Fruit fly (Drosophila melanogaster) whole organism, embryonic: ENCODE data around the gene CG9133.

Experiments
- Awh ChIP-seq: fragments of 200-800 bp; sonication (Bioruptor generic); IDR thresholded peaks from 2 replicates; pipeline ENCODE4, ENCODE4 v1.3.6; 2022; ENCODE audit warnings: missing biosample characterization, missing genetic modification characterization
- Bgb ChIP-seq: fragments of 200-800 bp; sonication (Bioruptor generic); IDR thresholded peaks from 2 replicates; pipeline ENCODE4 v1.3.6; 2022; ENCODE audit warnings: missing biosample characterization, missing genetic modification characterization; ENCODE audit not compliant: partially characterized antibody
- CG1024 ChIP-seq: fragments of 200-800 bp; sonication (Bioruptor generic); IDR thresholded peaks from 2 replicates; pipeline ENCODE4 v1.3.6; 2022; ENCODE audit warnings: missing biosample characterization, missing genetic modification characterization
- CG11085 ChIP-seq: fragments of 200-800 bp; sonication (Bioruptor generic); IDR thresholded peaks from 2 replicates; pipeline ENCODE4 v1.3.6; 2022; ENCODE audit warnings: missing biosample characterization, missing genetic modification characterization
- CG11560 ChIP-seq: fragments of 200-800 bp; sonication (Bioruptor generic); IDR thresholded peaks from 3 replicates; pipeline ENCODE4 v1.3.6; 2022; ENCODE audit warnings: missing biosample characterization, missing genetic modification characterization
- CG12942 ChIP-seq: fragments of 200-800 bp; sonication (Bioruptor generic); optimal IDR thresholded peaks from 3 replicates; lab custom pipeline; 2016; ENCODE audit warnings: missing biosample characterization, missing genetic modification characterization
- CG13296 ChIP-seq: fragments of 200-800 bp; sonication (Bioruptor generic); optimal IDR thresholded peaks from 3 replicates; lab custom pipeline; 2018; ENCODE audit warnings: missing biosample characterization, mild to moderate bottlenecking, missing genetic modification characterization
- CG14014 ChIP-seq: fragments of 200-800 bp; sonication (Bioruptor generic); IDR thresholded peaks from 2 replicates; pipeline ENCODE4 v1.3.6; 2022; ENCODE audit warnings: missing biosample characterization, missing genetic modification characterization
- CG14667 ChIP-seq: fragments of 200-800 bp; sonication (Bioruptor generic); IDR thresholded peaks from 2 replicates; pipeline ENCODE4 v1.3.6; 2022; ENCODE audit warnings: missing biosample characterization, missing genetic modification characterization
- CG15601 ChIP-seq: fragments of 200-800 bp; sonication (Bioruptor generic); optimal IDR thresholded peaks from 3 replicates; lab custom pipeline; 2019; ENCODE audit warnings: missing biosample characterization, mild to moderate bottlenecking, missing genetic modification characterization, moderate library complexity
- CG17328 ChIP-seq: fragments of 200-800 bp; sonication (Bioruptor generic); IDR thresholded peaks from 2 replicates; pipeline ENCODE4 v1.3.6; 2022; ENCODE audit warnings: missing biosample characterization, missing genetic modification characterization
- CG2129 ChIP-seq: fragments of 200-800 bp; sonication (Bioruptor generic); IDR thresholded peaks from 2 replicates; pipeline ENCODE4 v1.3.6; 2022; ENCODE audit warnings: missing biosample characterization, missing genetic modification characterization; ENCODE audit not compliant: partially characterized antibody
- CG30431 ChIP-seq: fragments of 200-800 bp; sonication (Bioruptor generic); optimal IDR thresholded peaks from 2 replicates; lab custom pipeline; 2017; ENCODE audit warnings: missing biosample characterization, missing genetic modification characterization
- CG3065 ChIP-seq: fragments of 200-800 bp; sonication (Bioruptor generic); optimal IDR thresholded peaks from 2 replicates; lab custom pipeline; 2016; ENCODE audit warnings: missing biosample characterization, missing genetic modification characterization
- CG31441 ChIP-seq: fragments of 200-800 bp; sonication (Bioruptor generic); IDR thresholded peaks from 2 replicates; pipeline ENCODE4 v1.3.6; 2022; ENCODE audit warnings: missing biosample characterization, missing genetic modification characterization
- CG32772 ChIP-seq: fragments of 200-800 bp; sonication (Bioruptor generic); IDR thresholded peaks from 2 replicates; pipeline ENCODE4 v1.3.6; 2022; ENCODE audit warnings: missing biosample characterization, missing genetic modification characterization
- CG34224 ChIP-seq: fragments of 200-800 bp; sonication (Bioruptor generic); IDR thresholded peaks from 3 replicates; pipeline ENCODE4 v1.3.6; 2022; ENCODE audit warnings: missing biosample characterization, missing genetic modification characterization; ENCODE audit not compliant: partially characterized antibody
- CG3847 ChIP-seq: fragments of 200-800 bp; sonication (Bioruptor generic); IDR thresholded peaks from 2 replicates; pipeline ENCODE4 v1.3.6; 2022; ENCODE audit warnings: missing biosample characterization, missing genetic modification characterization
- CG7556 ChIP-seq: fragments of 200-800 bp; sonication (Bioruptor generic); optimal IDR thresholded peaks from 2 replicates; lab custom pipeline; 2017; ENCODE audit warnings: missing biosample characterization, mild to moderate bottlenecking, missing genetic modification characterization
- CG8765 ChIP-seq: fragments of 200-800 bp; sonication (Bioruptor generic); IDR thresholded peaks from 2 replicates; pipeline ENCODE4 v1.3.6; 2022; ENCODE audit warnings: missing biosample characterization, missing genetic modification characterization
- Dek ChIP-seq: fragments of 200-800 bp; sonication (Bioruptor generic); optimal IDR thresholded peaks from 3 replicates; lab custom pipeline; 2019; ENCODE audit warnings: missing biosample characterization, mild to moderate bottlenecking, missing genetic modification characterization, moderate library complexity
- Dref ChIP-seq: fragments of 200-800 bp; sonication (Bioruptor generic); IDR thresholded peaks from 2 replicates; pipeline ENCODE4 v1.3.6; 2022; ENCODE audit warnings: missing biosample characterization, missing genetic modification characterization
- E2f1 ChIP-seq: fragments of 200-800 bp; sonication (Bioruptor generic); IDR thresholded peaks from 2 replicates; pipeline ENCODE4 v1.3.6; 2022; ENCODE audit warnings: missing biosample characterization, missing genetic modification characterization
- Eip74EF ChIP-seq, 2 experiments: fragments of 200-800 bp in 1 of 2; fragments of >200 bp in 1 of 2; sonication (Bioruptor generic) in 1 of 2; optimal IDR thresholded peaks; 2 replicates each; lab custom pipeline; 2017 to 2019; ENCODE audit warnings: missing biosample characterization in 2 of 2, missing genetic modification characterization in 2 of 2, mild to moderate bottlenecking in 1 of 2, moderate library complexity in 1 of 2
- Hr39 ChIP-seq: fragments of >200 bp; optimal IDR thresholded peaks from 2 replicates; lab custom pipeline; 2017
- Lpt ChIP-seq: fragments of >200 bp; optimal IDR thresholded peaks from 2 replicates; lab custom pipeline; 2018; ENCODE audit warnings: missing biosample characterization, missing genetic modification characterization
- Myb ChIP-seq: fragments of 200-800 bp; sonication (Bioruptor generic); optimal IDR thresholded peaks from 2 replicates; lab custom pipeline; 2016; ENCODE audit warnings: missing biosample characterization, missing genetic modification characterization
- NC2β ChIP-seq: fragments of 200-800 bp; sonication (Bioruptor generic); optimal IDR thresholded peaks from 2 replicates; lab custom pipeline; 2016; ENCODE audit warnings: missing biosample characterization, missing genetic modification characterization
- Opbp ChIP-seq: fragments of 200-800 bp; sonication (Bioruptor generic); IDR thresholded peaks from 3 replicates; pipeline ENCODE4 v1.3.6; 2022; ENCODE audit warnings: missing biosample characterization, missing genetic modification characterization; ENCODE audit not compliant: partially characterized antibody
- Rx ChIP-seq: fragments of 200-800 bp; sonication (Bioruptor generic); IDR thresholded peaks from 2 replicates; pipeline ENCODE4 v1.3.6; 2022; ENCODE audit warnings: missing biosample characterization, missing genetic modification characterization
- Side ChIP-seq: fragments of 200-800 bp; sonication (Bioruptor generic); optimal IDR thresholded peaks from 2 replicates; lab custom pipeline; 2016; ENCODE audit warnings: missing biosample characterization, missing genetic modification characterization
- Trl ChIP-seq, 3 experiments: fragments of >200 bp in 2 of 3; fragments of 200-800 bp in 1 of 3; sonication (Bioruptor generic) in 1 of 3; optimal IDR thresholded peaks; 2 replicates in 1 of 3; 3 replicates in 2 of 3; lab custom pipeline; 2016 to 2017; ENCODE audit warnings: missing biosample characterization in 1 of 3, missing genetic modification characterization in 1 of 3
- bcd ChIP-seq: fragments of 200-800 bp; sonication (Bioruptor generic); optimal IDR thresholded peaks from 2 replicates; lab custom pipeline; 2017; ENCODE audit warnings: missing biosample characterization, mild to moderate bottlenecking, missing genetic modification characterization
- bsh ChIP-seq, 2 experiments: fragments of 200-800 bp; sonication (Bioruptor generic); optimal IDR thresholded peaks; 2 replicates each; lab custom pipeline; 2017 to 2018; ENCODE audit warnings: mild to moderate bottlenecking in 2 of 2, missing biosample characterization in 2 of 2, missing genetic modification characterization in 2 of 2, moderate library complexity in 1 of 2
- caup ChIP-seq: fragments of 200-800 bp; sonication (Bioruptor generic); optimal IDR thresholded peaks from 3 replicates; lab custom pipeline; 2017; ENCODE audit warnings: missing biosample characterization, mild to moderate bottlenecking, missing genetic modification characterization, moderate library complexity; ENCODE audit not compliant: severe bottlenecking
- chinmo ChIP-seq: fragments of 200-800 bp; sonication (Bioruptor generic); IDR thresholded peaks from 4 replicates; pipeline ENCODE4 v1.3.6; 2022; ENCODE audit warnings: missing biosample characterization, missing genetic modification characterization; ENCODE audit not compliant: partially characterized antibody
- crp ChIP-seq, 2 experiments: fragments of 200-800 bp; sonication (Bioruptor generic); optimal IDR thresholded peaks; 2 replicates in 1 of 2; 3 replicates in 1 of 2; lab custom pipeline; 2017; ENCODE audit warnings: missing biosample characterization in 2 of 2, missing genetic modification characterization in 2 of 2, mild to moderate bottlenecking in 1 of 2, moderate library complexity in 1 of 2
- cwo ChIP-seq: fragments of 200-800 bp; sonication (Bioruptor generic); optimal IDR thresholded peaks from 3 replicates; lab custom pipeline; 2017; ENCODE audit warnings: missing biosample characterization, missing genetic modification characterization, mild to moderate bottlenecking, moderate library complexity, missing genetic modification reagents
- dmrt11E ChIP-seq: fragments of 200-800 bp; sonication (Bioruptor generic); optimal IDR thresholded peaks from 3 replicates; lab custom pipeline; 2018; ENCODE audit warnings: missing biosample characterization, mild to moderate bottlenecking, missing genetic modification characterization, moderate library complexity
- inv ChIP-seq: fragments of 200-800 bp; sonication (Bioruptor generic); IDR thresholded peaks from 2 replicates; pipeline ENCODE4 v1.3.6; 2022; ENCODE audit warnings: missing biosample characterization, missing genetic modification characterization; ENCODE audit not compliant: partially characterized antibody
- maf-S ChIP-seq: fragments of 200-800 bp; sonication (Bioruptor generic); optimal IDR thresholded peaks from 2 replicates; lab custom pipeline; 2016; ENCODE audit warnings: missing biosample characterization, missing genetic modification characterization
- nerfin-1 ChIP-seq: fragments of 200-800 bp; sonication (Bioruptor generic); optimal IDR thresholded peaks from 3 replicates; lab custom pipeline; 2019; ENCODE audit warnings: missing biosample characterization, mild to moderate bottlenecking, missing genetic modification characterization, moderate library complexity
- salm ChIP-seq: fragments of 200-800 bp; sonication (Bioruptor generic); optimal IDR thresholded peaks from 2 replicates; lab custom pipeline; 2018; ENCODE audit warnings: missing biosample characterization, mild to moderate bottlenecking, missing genetic modification characterization
- sna ChIP-seq: fragments of 200-800 bp; sonication (Bioruptor generic); IDR thresholded peaks from 2 replicates; pipeline ENCODE4 v1.3.6; 2022; ENCODE audit warnings: missing biosample characterization, missing genetic modification characterization; ENCODE audit not compliant: partially characterized antibody
- tup ChIP-seq: fragments of 200-800 bp; sonication (Bioruptor generic); optimal IDR thresholded peaks from 2 replicates; lab custom pipeline; 2016; ENCODE audit warnings: missing biosample characterization, mild to moderate bottlenecking, missing genetic modification characterization, moderate library complexity
- z ChIP-seq: fragments of 200-800 bp; sonication (Bioruptor generic); IDR thresholded peaks from 3 replicates; pipeline ENCODE4 v1.3.6; 2022; ENCODE audit warnings: missing biosample characterization, missing genetic modification characterization
- zen ChIP-seq: fragments of 200-800 bp; sonication (Bioruptor generic); optimal IDR thresholded peaks from 3 replicates; lab custom pipeline; 2018; ENCODE audit warnings: missing biosample characterization, mild to moderate bottlenecking, missing genetic modification characterization, moderate library complexity
- zf30C ChIP-seq: fragments of 200-800 bp; sonication (Bioruptor generic); optimal IDR thresholded peaks from 3 replicates; lab custom pipeline; 2018; ENCODE audit warnings: missing biosample characterization, mild to moderate bottlenecking, missing genetic modification characterization

CG9133 gene

DNA sequence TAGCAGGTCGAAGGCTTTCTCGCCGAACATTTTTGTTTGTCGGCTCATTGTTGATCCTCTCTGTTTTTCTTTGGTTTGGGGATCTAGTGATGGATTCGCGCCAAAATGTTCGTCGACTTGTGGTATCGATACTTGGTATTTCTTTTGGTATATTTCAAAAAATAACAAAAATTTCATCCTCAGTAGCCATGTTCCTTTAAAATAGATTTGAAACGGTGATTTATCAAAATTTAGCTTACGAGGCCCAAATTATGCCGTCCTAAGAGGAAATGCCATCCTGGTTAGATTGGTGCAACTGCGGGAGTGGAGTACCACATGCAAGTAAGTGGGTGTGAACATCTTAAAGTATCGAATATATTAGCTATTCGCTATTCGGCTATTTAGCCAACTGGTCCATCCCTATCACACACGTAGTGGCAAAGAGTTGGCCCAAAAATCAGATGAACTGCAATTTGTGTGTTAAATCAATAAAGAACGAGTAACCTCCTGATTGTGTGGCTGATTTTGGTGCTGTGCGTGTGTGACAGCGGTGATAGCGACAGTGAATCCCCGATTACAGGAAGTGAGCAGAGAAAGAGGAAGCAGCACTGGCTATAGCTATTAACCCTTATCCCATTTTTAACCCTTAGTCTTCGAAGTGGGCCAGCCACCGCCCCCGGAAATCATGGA, 4.1 kb upstream of the CG9133 start, which contains the start of the genes Psf1 and Sac1:
TSS of gene Psf1 (minus strand) at position 51 of the 669 bp plus-strand sequence.
TSS of gene Sac1 (plus strand) at position 191 of the 669 bp plus-strand sequence.
- TF ChIP-seq z: no peak
- TF ChIP-seq inv (GFP tag; lab: Robert Waterston, UW): peak; percentile 85
- TF ChIP-seq Hr39 (lab: Kevin White, UChicago): no peak
- TF ChIP-seq Rx (GFP tag; lab: Robert Waterston, UW): no peak
- TF ChIP-seq Dek (tag; lab: Kevin White, UChicago): peak; percentile 10
- peak; percentile 23 for TF ChIP-seq caup (GFP tag; lab: Kevin White, UChicago)
- TF ChIP-seq nerfin-1 (tag; lab: Kevin White, UChicago): peak; percentile 50
- peak; percentile 60 for TF ChIP-seq CG15601 (tag; lab: Kevin White, UChicago)
- TF ChIP-seq tup (GFP tag; lab: Kevin White, UChicago): no peak
- TF ChIP-seq crp (GFP tag; optimal IDR thresholded peaks at IDR 0.05; lab: Kevin White, UChicago): peak in 1 of 2 experiments; percentile 12
- peak in 1 of 2 experiments; percentile 22 for TF ChIP-seq bsh (GFP tag; optimal IDR thresholded peaks at IDR 0.05; lab: Kevin White, UChicago)
- peak; percentile 86 for TF ChIP-seq sna (GFP tag; lab: Robert Waterston, UW)
- peak; percentile 4 for TF ChIP-seq CG13296 (GFP tag; lab: Kevin White, UChicago)
- TF ChIP-seq CG34224 (GFP tag; lab: Robert Waterston, UW): peak; percentile 79
- TF ChIP-seq NC2β (GFP tag; lab: Kevin White, UChicago): peak; percentile 38
- no peak for TF ChIP-seq CG32772
- TF ChIP-seq bcd (GFP tag; lab: Kevin White, UChicago): peak; percentile 44
- TF ChIP-seq CG3847: peak; percentile 55
- TF ChIP-seq CG14667: no peak
- no peak for TF ChIP-seq Trl (optimal IDR thresholded peaks at IDR 0.05; lab: Kevin White, UChicago)
- peak; percentile 18 for TF ChIP-seq Trl (GFP tag; optimal IDR thresholded peaks at IDR 0.05; lab: Kevin White, UChicago)
- TF ChIP-seq CG17328 (GFP tag; lab: Robert Waterston, UW): no peak
- TF ChIP-seq Opbp (GFP tag; lab: Robert Waterston, UW): peak; percentile 73
- no peak for TF ChIP-seq CG1024 (GFP tag; lab: Robert Waterston, UW)
- no peak; the same call in 1 of the 2 replicates for TF ChIP-seq CG11085
- TF ChIP-seq CG2129: peak; percentile 80
- no peak for TF ChIP-seq Eip74EF (GFP tag; optimal IDR thresholded peaks at IDR 0.05; lab: Kevin White, UChicago)
- TF ChIP-seq CG11560 (tag; lab: Robert Waterston, UW): no peak
- TF ChIP-seq Dref (GFP tag; lab: Robert Waterston, UW): peak; percentile 57
- TF ChIP-seq dmrt11E: peak; percentile 40
- TF ChIP-seq CG31441 (GFP tag; lab: Robert Waterston, UW): no peak; the same call in 1 of the 2 replicates
- no peak for TF ChIP-seq chinmo
- TF ChIP-seq CG8765: 0 out of 2 replicates have a peak, but pooled peaks have one; percentile 36
- peak; percentile 26 for TF ChIP-seq maf-S (GFP tag; lab: Kevin White, UChicago)
- TF ChIP-seq cwo (GFP tag; lab: Kevin White, UChicago): no peak
- TF ChIP-seq CG3065 (GFP tag; lab: Kevin White, UChicago): peak; percentile 41
- no peak for TF ChIP-seq CG7556 (GFP tag; lab: Kevin White, UChicago)
- TF ChIP-seq zf30C (GFP tag; lab: Kevin White, UChicago): no peak
- TF ChIP-seq Lpt (GFP tag; lab: Kevin White, UChicago): no peak
- TF ChIP-seq E2f1: peak; percentile 62
- no peak for TF ChIP-seq CG14014 (GFP tag; lab: Robert Waterston, UW)
- no peak for TF ChIP-seq CG30431 (GFP tag; lab: Kevin White, UChicago)
- peak; percentile 22 for TF ChIP-seq zen (tag; lab: Kevin White, UChicago)
- TF ChIP-seq Awh: no peak
- TF ChIP-seq CG12942 (GFP tag; lab: Kevin White, UChicago): peak; percentile 8
- peak; percentile 35 for TF ChIP-seq Myb (GFP tag; lab: Kevin White, UChicago)
- peak; percentile 78 for TF ChIP-seq Bgb
- no peak for TF ChIP-seq salm
- TF ChIP-seq Side (GFP tag; lab: Kevin White, UChicago): no peak
